Fruit fly (Drosophila melanogaster): ENCODE measurements around the gene CG8132.

dm6 chr3R:9433270-9433669 is 32.0 kb downstream of the CG8132 start:
- no peak for TF ChIP-seq Met (GFP tag; optimal IDR thresholded peaks at IDR 0.05)
- TF ChIP-seq CG4318 (GFP tag; optimal IDR thresholded peaks at IDR 0.05) = no peak
- no peak for TF ChIP-seq spab (GFP tag; optimal IDR thresholded peaks at IDR 0.05)
- no peak for TF ChIP-seq net (GFP tag; optimal IDR thresholded peaks at IDR 0.05)
- TF ChIP-seq CG6792 (GFP tag; optimal IDR thresholded peaks at IDR 0.05) = no peak
- no peak for TF ChIP-seq Hr4 (GFP tag; optimal IDR thresholded peaks at IDR 0.05)
- no peak for TF ChIP-seq CG11294 (GFP tag; IDR thresholded peaks at IDR 0.05)
- no peak for TF ChIP-seq Lpt (GFP tag; optimal IDR thresholded peaks at IDR 0.05)
- no peak for TF ChIP-seq CG1621 (tag; optimal IDR thresholded peaks at IDR 0.05)
- no peak for TF ChIP-seq topi (GFP tag; optimal IDR thresholded peaks at IDR 0.05)
